Fruit fly (Drosophila melanogaster) whole organism, embryonic: ENCODE data around the gene Rad17.

Experiments used
- Blimp-1 ChIP-seq: fragments of 200-800 bp; sonication (Bioruptor generic); optimal IDR thresholded peaks from 3 replicates; lab custom pipeline; 2018; ENCODE audit warnings: missing biosample characterization, missing genetic modification characterization, mild to moderate bottlenecking, moderate library complexity, missing genetic modification reagents
- CG10267 ChIP-seq: fragments of 200-800 bp; sonication (Bioruptor generic); optimal IDR thresholded peaks from 2 replicates; lab custom pipeline; 2018; ENCODE audit warnings: missing biosample characterization, mild to moderate bottlenecking, missing genetic modification characterization, moderate library complexity
- CG10979 ChIP-seq: fragments of 200-800 bp; sonication (Bioruptor generic); optimal IDR thresholded peaks from 2 replicates; lab custom pipeline; 2018; ENCODE audit warnings: missing biosample characterization, mild to moderate bottlenecking, missing genetic modification characterization, moderate library complexity
- CG17612 ChIP-seq: fragments of 200-800 bp; sonication (Bioruptor generic); IDR thresholded peaks from 2 replicates; pipeline ENCODE4 v1.3.6; 2022; ENCODE audit warnings: missing biosample characterization, missing genetic modification characterization
- CG18262 ChIP-seq: fragments of 200-800 bp; optimal IDR thresholded peaks from 3 replicates; lab custom pipeline; 2019; ENCODE audit warnings: missing biosample characterization, mild to moderate bottlenecking, missing genetic modification characterization, moderate library complexity
- CG2712 ChIP-seq: fragments of 200-800 bp; optimal IDR thresholded peaks from 3 replicates; lab custom pipeline; 2019; ENCODE audit warnings: missing biosample characterization, mild to moderate bottlenecking, missing genetic modification characterization, moderate library complexity
- CG3407 ChIP-seq: fragments of 200-800 bp; sonication (Bioruptor generic); optimal IDR thresholded peaks from 2 replicates; lab custom pipeline; 2018; ENCODE audit warnings: missing biosample characterization, mild to moderate bottlenecking, missing genetic modification characterization
- CG34376 ChIP-seq: fragments of 200-800 bp; sonication (Bioruptor generic); optimal IDR thresholded peaks from 2 replicates; lab custom pipeline; 2018; ENCODE audit warnings: missing biosample characterization, mild to moderate bottlenecking, missing genetic modification characterization
- CG3838 ChIP-seq: fragments of 200-800 bp; sonication (Bioruptor generic); optimal IDR thresholded peaks from 3 replicates; lab custom pipeline; 2016; ENCODE audit warnings: missing biosample characterization, missing genetic modification characterization
- CG6854 ChIP-seq: fragments of 200-800 bp; sonication (Bioruptor generic); optimal IDR thresholded peaks from 3 replicates; lab custom pipeline; 2017; ENCODE audit warnings: missing biosample characterization, mild to moderate bottlenecking, missing genetic modification characterization
- CG7271 ChIP-seq: fragments of 200-800 bp; sonication (Bioruptor generic); optimal IDR thresholded peaks from 2 replicates; lab custom pipeline; 2018; ENCODE audit warnings: missing biosample characterization, mild to moderate bottlenecking, missing genetic modification characterization, moderate library complexity
- CG8281 ChIP-seq: fragments of 200-800 bp; sonication (Bioruptor generic); optimal IDR thresholded peaks from 2 replicates; lab custom pipeline; 2018; ENCODE audit warnings: missing biosample characterization, mild to moderate bottlenecking, missing genetic modification characterization, moderate library complexity
- CG8359 ChIP-seq: fragments of 200-800 bp; sonication (Bioruptor generic); optimal IDR thresholded peaks from 2 replicates; lab custom pipeline; 2017; ENCODE audit warnings: missing biosample characterization, mild to moderate bottlenecking, missing genetic modification characterization, borderline replicate concordance
- CoRest ChIP-seq: fragments of 200-800 bp; sonication (Bioruptor generic); optimal IDR thresholded peaks from 3 replicates; lab custom pipeline; 2018; ENCODE audit warnings: missing biosample characterization, mild to moderate bottlenecking, missing genetic modification characterization, moderate library complexity
- D19A ChIP-seq: fragments of 200-800 bp; optimal IDR thresholded peaks from 3 replicates; lab custom pipeline; 2019; ENCODE audit warnings: missing biosample characterization, mild to moderate bottlenecking, missing genetic modification characterization, moderate library complexity
- D19B ChIP-seq: fragments of 200-800 bp; sonication (Bioruptor generic); optimal IDR thresholded peaks from 2 replicates; lab custom pipeline; 2017; ENCODE audit warnings: missing biosample characterization, mild to moderate bottlenecking, missing genetic modification characterization
- Dip2 ChIP-seq: fragments of 200-800 bp; sonication (Bioruptor generic); IDR thresholded peaks from 2 replicates; pipeline ENCODE4 v1.3.6; 2022; ENCODE audit warnings: missing biosample characterization, missing genetic modification characterization
- HLHmδ ChIP-seq: fragments of 200-800 bp; sonication (Bioruptor generic); optimal IDR thresholded peaks from 2 replicates; lab custom pipeline; 2018; ENCODE audit warnings: missing biosample characterization, mild to moderate bottlenecking, missing genetic modification characterization, moderate library complexity
- Kr ChIP-seq: fragments of 200-800 bp; sonication (Bioruptor generic); optimal IDR thresholded peaks from 2 replicates; lab custom pipeline; 2017; ENCODE audit warnings: missing biosample characterization, mild to moderate bottlenecking, missing genetic modification characterization
- NC2α ChIP-seq: fragments of 200-800 bp; sonication (Bioruptor generic); optimal IDR thresholded peaks from 2 replicates; lab custom pipeline; 2016; ENCODE audit warnings: missing biosample characterization, missing genetic modification characterization
- NC2β ChIP-seq: fragments of 200-800 bp; sonication (Bioruptor generic); optimal IDR thresholded peaks from 2 replicates; lab custom pipeline; 2016; ENCODE audit warnings: missing biosample characterization, missing genetic modification characterization
- Nf-YA ChIP-seq: fragments of 200-800 bp; sonication (Bioruptor generic); IDR thresholded peaks from 2 replicates; pipeline ENCODE4 v1.3.6; 2022; ENCODE audit warnings: missing biosample characterization, missing genetic modification characterization
- Nf-YC ChIP-seq: fragments of 200-800 bp; optimal IDR thresholded peaks from 3 replicates; lab custom pipeline; 2019; ENCODE audit warnings: missing biosample characterization, mild to moderate bottlenecking, missing genetic modification characterization, moderate library complexity
- Ptx1 ChIP-seq: fragments of 200-800 bp; sonication (Bioruptor generic); IDR thresholded peaks from 2 replicates; pipeline ENCODE4 v1.3.6; 2022; ENCODE audit warnings: missing biosample characterization, missing genetic modification characterization
- Trl ChIP-seq, 3 experiments: fragments of >200 bp in 2 of 3; fragments of 200-800 bp in 1 of 3; sonication (Bioruptor generic) in 1 of 3; optimal IDR thresholded peaks; 2 replicates in 1 of 3; 3 replicates in 2 of 3; lab custom pipeline; 2016 to 2017; ENCODE audit warnings: missing biosample characterization in 1 of 3, missing genetic modification characterization in 1 of 3
- Usf ChIP-seq: fragments of 200-800 bp; sonication (Bioruptor generic); optimal IDR thresholded peaks from 2 replicates; lab custom pipeline; 2017; ENCODE audit warnings: missing genotype, missing biosample characterization, missing genetic modification characterization
- ato ChIP-seq: fragments of 200-800 bp; sonication (Bioruptor generic); IDR thresholded peaks from 2 replicates; pipeline ENCODE4 v1.3.6; 2022; ENCODE audit warnings: missing biosample characterization, missing genetic modification characterization; ENCODE audit not compliant: partially characterized antibody
- az2 ChIP-seq: fragments of 200-800 bp; sonication (Bioruptor generic); optimal IDR thresholded peaks from 3 replicates; lab custom pipeline; 2016; ENCODE audit warnings: missing biosample characterization, missing genetic modification characterization
- bsh ChIP-seq, 2 experiments: fragments of 200-800 bp; sonication (Bioruptor generic); optimal IDR thresholded peaks; 2 replicates each; lab custom pipeline; 2017 to 2018; ENCODE audit warnings: mild to moderate bottlenecking in 2 of 2, missing biosample characterization in 2 of 2, missing genetic modification characterization in 2 of 2, moderate library complexity in 1 of 2
- caup ChIP-seq: fragments of 200-800 bp; sonication (Bioruptor generic); optimal IDR thresholded peaks from 3 replicates; lab custom pipeline; 2017; ENCODE audit warnings: missing biosample characterization, mild to moderate bottlenecking, missing genetic modification characterization, moderate library complexity; ENCODE audit not compliant: severe bottlenecking
- dmrt99B ChIP-seq: fragments of 200-800 bp; sonication (Bioruptor generic); optimal IDR thresholded peaks from 2 replicates; lab custom pipeline; 2018; ENCODE audit warnings: missing biosample characterization, mild to moderate bottlenecking, missing genetic modification characterization, moderate library complexity
- fd96Cb ChIP-seq: fragments of 200-800 bp; sonication (Bioruptor generic); optimal IDR thresholded peaks from 2 replicates; lab custom pipeline; 2018; ENCODE audit warnings: missing biosample characterization, mild to moderate bottlenecking, missing genetic modification characterization, moderate library complexity
- gem ChIP-seq: fragments of 200-800 bp; sonication (Bioruptor generic); optimal IDR thresholded peaks from 2 replicates; lab custom pipeline; 2019; ENCODE audit warnings: missing biosample characterization, mild to moderate bottlenecking, missing genetic modification characterization, moderate library complexity
- jumu ChIP-seq: fragments of 200-800 bp; sonication (Bioruptor generic); optimal IDR thresholded peaks from 3 replicates; lab custom pipeline; 2016; ENCODE audit warnings: missing biosample characterization, missing genetic modification characterization
- kah ChIP-seq: fragments of 200-800 bp; sonication (Bioruptor generic); optimal IDR thresholded peaks from 2 replicates; lab custom pipeline; 2018; ENCODE audit warnings: missing biosample characterization, mild to moderate bottlenecking, missing genetic modification characterization
- kay ChIP-seq: fragments of 200-800 bp; sonication (Bioruptor generic); optimal IDR thresholded peaks from 2 replicates; lab custom pipeline; 2016; ENCODE audit warnings: missing biosample characterization, missing genetic modification characterization
- lola ChIP-seq, 3 experiments: fragments of >200 bp in 2 of 3; fragments of 200-800 bp in 1 of 3; sonication (Bioruptor generic) in 1 of 3; optimal IDR thresholded peaks; 2 replicates each; lab custom pipeline; 2017 to 2019; ENCODE audit warnings: missing biosample characterization in 3 of 3, missing genetic modification characterization in 3 of 3, mild to moderate bottlenecking in 1 of 3, moderate library complexity in 1 of 3
- nerfin-2 ChIP-seq: fragments of 200-800 bp; sonication (Bioruptor generic); IDR thresholded peaks from 2 replicates; pipeline ENCODE4 v1.3.6; 2022; ENCODE audit warnings: missing biosample characterization, missing genetic modification characterization; ENCODE audit not compliant: partially characterized antibody
- otp ChIP-seq: fragments of 200-800 bp; sonication (Bioruptor generic); IDR thresholded peaks from 3 replicates; pipeline ENCODE4, ENCODE4 v1.3.6; 2022; ENCODE audit warnings: missing biosample characterization, missing genetic modification characterization
- peb ChIP-seq: fragments of 200-800 bp; sonication (Bioruptor generic); IDR thresholded peaks from 2 replicates; pipeline ENCODE4 v1.3.6; 2022; ENCODE audit warnings: missing biosample characterization, missing genetic modification characterization
- salm ChIP-seq: fragments of 200-800 bp; sonication (Bioruptor generic); optimal IDR thresholded peaks from 2 replicates; lab custom pipeline; 2018; ENCODE audit warnings: missing biosample characterization, mild to moderate bottlenecking, missing genetic modification characterization
- seq ChIP-seq: fragments of 200-800 bp; sonication (Bioruptor generic); IDR thresholded peaks from 2 replicates; pipeline ENCODE4 v1.3.6; 2022; ENCODE audit warnings: missing biosample characterization, missing genetic modification characterization
- sima ChIP-seq: fragments of 200-800 bp; sonication (Bioruptor generic); optimal IDR thresholded peaks from 2 replicates; lab custom pipeline; 2016; ENCODE audit warnings: missing biosample characterization, missing genetic modification characterization
- wek ChIP-seq: fragments of 200-800 bp; sonication (Bioruptor generic); optimal IDR thresholded peaks from 3 replicates; lab custom pipeline; 2018; ENCODE audit warnings: missing biosample characterization, mild to moderate bottlenecking, missing genetic modification characterization, moderate library complexity

The Rad17 gene

dm6 chr3R:14625215-14626156, 37.5 kb downstream of the Rad17 start, which contains the start of the genes put and His4r (continued):
- TF ChIP-seq seq (GFP tag; lab: Robert Waterston, UW) = peak; percentile 9; the same call in 1 of the 2 replicates
- TF ChIP-seq Trl (optimal IDR thresholded peaks at IDR 0.05; lab: Kevin White, UChicago) = no peak
- TF ChIP-seq Trl (GFP tag; optimal IDR thresholded peaks at IDR 0.05; lab: Kevin White, UChicago) = no peak
- TF ChIP-seq, all 482 proteins: peak for 152

- TF ChIP-seq D19B (GFP tag; lab: Kevin White, UChicago) (peak; percentile 55), nerfin-2 (no peak), jumu (GFP tag; lab: Kevin White, UChicago) (no peak), Trl (optimal IDR thresholded peaks at IDR 0.05; lab: Kevin White, UChicago) (peak in 1 of 2 experiments; percentile 49), Trl (GFP tag; optimal IDR thresholded peaks at IDR 0.05; lab: Kevin White, UChicago) (no peak), D19A (peak; percentile 37), Usf (no peak), gem (tag; lab: Kevin White, UChicago) (peak; percentile 18), bsh (GFP tag; optimal IDR thresholded peaks at IDR 0.05; lab: Kevin White, UChicago) (no peak), dmrt99B (no peak), HLHmδ (GFP tag; lab: Kevin White, UChicago) (no peak), CG34376 (no peak), Blimp-1 (GFP tag; lab: Kevin White, UChicago) (no peak), CG10979 (tag; lab: Kevin White, UChicago) (peak; percentile 4), fd96Cb (tag; lab: Kevin White, UChicago) (peak; percentile 23), az2 (GFP tag; lab: Kevin White, UChicago) (no peak), Nf-YA (GFP tag; lab: Robert Waterston, UW) (no peak), Ptx1 (0 out of 2 replicates have a peak, but pooled peaks have one; percentile 8), NC2α (GFP tag; lab: Kevin White, UChicago) (no peak), sima (GFP tag; lab: Kevin White, UChicago) (no peak), CG8359 (GFP tag; lab: Kevin White, UChicago) (no peak), Dip2 (no peak)
These were observed 38.3 kb downstream of the Rad17 start for dm6 chr3R:14624671-14625070.

- no peak for TF ChIP-seq Kr
- peak; percentile 78 to 80 for TF ChIP-seq bsh (GFP tag; optimal IDR thresholded peaks at IDR 0.05; lab: Kevin White, UChicago)
- TF ChIP-seq CG18262 (tag; lab: Kevin White, UChicago) = peak; percentile 84
- TF ChIP-seq CG10267 (tag; lab: Kevin White, UChicago) = peak; percentile 17
- TF ChIP-seq CG3838 (GFP tag; lab: Kevin White, UChicago) = no peak
- no peak for TF ChIP-seq CG17612 (GFP tag; lab: Robert Waterston, UW)
- TF ChIP-seq CG7271 = no peak
- TF ChIP-seq caup (GFP tag; lab: Kevin White, UChicago) = no peak
- TF ChIP-seq CoRest = peak; percentile 47
- TF ChIP-seq lola (GFP tag; optimal IDR thresholded peaks at IDR 0.05; lab: Kevin White, UChicago) = peak in 1 of 3 experiments; percentile 83
- TF ChIP-seq peb (GFP tag; lab: Robert Waterston, UW) = peak; percentile 13; the same call in 1 of the 2 replicates
- peak; percentile 14 for TF ChIP-seq CG3407 (GFP tag; lab: Kevin White, UChicago)
- no peak for TF ChIP-seq salm
- no peak for TF ChIP-seq kah (GFP tag; lab: Kevin White, UChicago)
- no peak for TF ChIP-seq ato (GFP tag; lab: Robert Waterston, UW)
- peak; percentile 84 for TF ChIP-seq CG2712 (tag; lab: Kevin White, UChicago)
- no peak for TF ChIP-seq Nf-YC (tag; lab: Kevin White, UChicago)
- no peak for TF ChIP-seq NC2β
- no peak for TF ChIP-seq otp (GFP tag; lab: Robert Waterston, UW)
- TF ChIP-seq CG6854 = no peak
- no peak for TF ChIP-seq CG8281 (tag; lab: Kevin White, UChicago)
- TF ChIP-seq wek (GFP tag; lab: Kevin White, UChicago) = no peak
- TF ChIP-seq kay (GFP tag; lab: Kevin White, UChicago) = peak; percentile 20
These were observed 38.8 kb downstream of the Rad17 start for dm6 chr3R:14624088-14624619.
